Fruit fly (Drosophila melanogaster) whole organism, wandering third instar larva: ENCODE results near the gene TrxT.
A peak's percentile ranks its signal among the peaks of the same experiment; 100 is the strongest.

Source experiments
- CG9705 ChIP-seq: fragments of 200-800 bp; sonication (Bioruptor generic); optimal IDR thresholded peaks from 2 replicates; lab custom pipeline; 2018; ENCODE audit warnings: missing biosample characterization, mild to moderate bottlenecking, missing genetic modification characterization
- CrebA ChIP-seq: fragments of 200-800 bp; sonication (Bioruptor generic); optimal IDR thresholded peaks from 2 replicates; lab custom pipeline; 2016; ENCODE audit warnings: missing biosample characterization, mild to moderate bottlenecking, missing genetic modification characterization, borderline replicate concordance
- Dfd ChIP-seq: fragments of >200 bp; optimal IDR thresholded peaks from 2 replicates; lab custom pipeline; 2017; ENCODE audit warnings: missing biosample characterization, missing genetic modification characterization
- Dif ChIP-seq: fragments of 200-275, 200-300 bp; sonication (Bioruptor generic); optimal IDR thresholded peaks from 2 replicates; lab custom pipeline; 2018; ENCODE audit warnings: missing biosample characterization, missing genetic modification characterization; ENCODE audit not compliant: partially characterized antibody
- GATAd ChIP-seq: sonication (Bioruptor generic); optimal IDR thresholded peaks from 2 replicates; lab custom pipeline; 2016; ENCODE audit warnings: missing biosample characterization, missing genetic modification characterization
- HLH106 ChIP-seq: fragments of 200-800 bp; optimal IDR thresholded peaks from 3 replicates; lab custom pipeline; 2019; ENCODE audit warnings: missing biosample characterization, mild to moderate bottlenecking, missing genetic modification characterization, moderate library complexity
- Jra ChIP-seq: sonication (Bioruptor generic); optimal IDR thresholded peaks from 2 replicates; lab custom pipeline; 2016; ENCODE audit warnings: missing biosample characterization, missing genetic modification characterization
- Mio ChIP-seq: sonication (Bioruptor generic); optimal IDR thresholded peaks from 2 replicates; lab custom pipeline; 2016; ENCODE audit warnings: missing biosample characterization, missing genetic modification characterization
- Myc ChIP-seq: fragments of >200 bp; optimal IDR thresholded peaks from 2 replicates; lab custom pipeline; 2017
- Sp1 ChIP-seq: fragments of 200-800 bp; sonication (Bioruptor generic); optimal IDR thresholded peaks from 3 replicates; lab custom pipeline; 2019; ENCODE audit warnings: missing biosample characterization, mild to moderate bottlenecking, missing genetic modification characterization, moderate library complexity
- Vsx2 ChIP-seq: fragments of 200-300, 225-300 bp; sonication (Bioruptor generic); optimal IDR thresholded peaks from 2 replicates; lab custom pipeline; 2018; ENCODE audit warnings: missing biosample characterization, missing genetic modification characterization; ENCODE audit not compliant: partially characterized antibody
- dmrt93B ChIP-seq: fragments of 200-800 bp; sonication (Bioruptor generic); optimal IDR thresholded peaks from 2 replicates; lab custom pipeline; 2018; ENCODE audit warnings: missing biosample characterization, mild to moderate bottlenecking, missing genetic modification characterization
- dsf ChIP-seq: sonication (Bioruptor generic); optimal IDR thresholded peaks from 2 replicates; lab custom pipeline; 2016; ENCODE audit warnings: missing biosample characterization, missing genetic modification characterization, borderline replicate concordance
- pan ChIP-seq: fragments of >200 bp; optimal IDR thresholded peaks from 2 replicates; lab custom pipeline; 2017
- sage ChIP-seq: fragments of 200-800 bp; sonication (Bioruptor generic); optimal IDR thresholded peaks from 2 replicates; lab custom pipeline; 2016; ENCODE audit warnings: missing biosample characterization, mild to moderate bottlenecking, missing genetic modification characterization
- usp ChIP-seq: fragments of >200 bp; optimal IDR thresholded peaks from 2 replicates; lab custom pipeline; 2017; ENCODE audit warnings: missing biosample characterization, missing genetic modification characterization

TrxT gene

dm6 chrX:5293141-5293540, 18.5 kb downstream of the TrxT start:
- TF ChIP-seq Dfd (GFP tag; lab: Kevin White, UChicago) (peak; percentile 99), CG9705 (GFP tag; lab: Kevin White, UChicago) (no peak)

dm6 chrX:5289692-5290091, 22.0 kb downstream of the TrxT start:
- TF ChIP-seq dsf (no peak), Myc (lab: Kevin White, UChicago) (peak; percentile 72)
- TF ChIP-seq, all 38 proteins: peak for 1

dm6 chrX:5286513-5286912, 25.2 kb downstream of the TrxT start:
- TF ChIP-seq Vsx2 (GFP tag; lab: Kevin White, UChicago) (no peak), CG9705 (GFP tag; lab: Kevin White, UChicago) (no peak), CrebA (no peak), Dif (no peak), dmrt93B (GFP tag; lab: Kevin White, UChicago) (no peak), sage (GFP tag; lab: Kevin White, UChicago) (no peak), GATAd (GFP tag; lab: Kevin White, UChicago) (no peak), Mio (GFP tag; lab: Kevin White, UChicago) (no peak), Sp1 (GFP tag; lab: Kevin White, UChicago) (no peak), pan (lab: Kevin White, UChicago) (no peak), usp (GFP tag; lab: Kevin White, UChicago) (no peak)

dm6 chrX:5285835-5286234, 25.9 kb downstream of the TrxT start:
- no peak for TF ChIP-seq Jra (GFP tag; lab: Kevin White, UChicago)
- TF ChIP-seq HLH106 (tag; lab: Kevin White, UChicago) = peak; percentile 12
